Fruit fly (Drosophila melanogaster) whole organism: ENCODE data around the gene CG42578.

Experiments used
- CG8478 ChIP-seq: fragments of >200 bp; optimal IDR thresholded peaks from 2 replicates; lab custom pipeline; 2018; ENCODE audit warnings: inconsistent platforms
- Dll ChIP-seq: fragments of >200 bp; optimal IDR thresholded peaks from 2 replicates; lab custom pipeline; 2017
- EcR ChIP-seq, 2 experiments: fragments of >200 bp; optimal IDR thresholded peaks; 2 replicates each; lab custom pipeline; 2017; ENCODE audit warnings: missing biosample characterization in 2 of 2, missing genetic modification characterization in 2 of 2, missing genetic modification reagents in 2 of 2
- pan ChIP-seq: fragments of >200 bp; optimal IDR thresholded peaks from 2 replicates; lab custom pipeline; 2017
- psq ChIP-seq: fragments of >200 bp; optimal IDR thresholded peaks from 2 replicates; lab custom pipeline; 2017
- usp ChIP-seq: fragments of >200 bp; optimal IDR thresholded peaks from 2 replicates; lab custom pipeline; 2017; ENCODE audit warnings: missing biosample characterization, missing genetic modification characterization, mixed read lengths

The CG42578 gene

DNA sequence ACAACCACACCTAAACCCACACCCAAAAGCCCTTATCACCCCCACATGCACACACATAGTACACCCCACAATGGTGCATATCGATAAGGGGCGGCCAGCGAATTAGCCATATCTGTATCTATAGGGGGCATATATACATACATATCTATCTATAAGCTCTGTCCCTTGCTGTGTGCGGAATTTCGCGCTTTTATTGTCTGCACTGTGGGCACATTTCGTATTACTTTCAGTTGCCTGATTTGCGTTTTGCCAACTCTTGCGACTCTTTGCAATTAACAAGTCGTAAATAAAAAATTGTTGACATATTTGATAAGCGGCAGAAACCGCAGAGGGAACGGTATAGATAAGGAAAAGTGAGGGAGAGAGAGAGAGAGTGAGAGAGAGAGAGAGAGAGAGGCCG, 35.2 kb downstream of the CG42578 start:
- no peak for TF ChIP-seq pan (lab: Kevin White, UChicago)
- no peak for TF ChIP-seq EcR (GFP tag; optimal IDR thresholded peaks at IDR 0.05; lab: Kevin White, UChicago)
- no peak for TF ChIP-seq Dll (lab: Kevin White, UChicago)
- no peak for TF ChIP-seq psq
- TF ChIP-seq CG8478 (lab: Kevin White, UChicago): no peak
- TF ChIP-seq usp (GFP tag; lab: Kevin White, UChicago): no peak

DNA sequence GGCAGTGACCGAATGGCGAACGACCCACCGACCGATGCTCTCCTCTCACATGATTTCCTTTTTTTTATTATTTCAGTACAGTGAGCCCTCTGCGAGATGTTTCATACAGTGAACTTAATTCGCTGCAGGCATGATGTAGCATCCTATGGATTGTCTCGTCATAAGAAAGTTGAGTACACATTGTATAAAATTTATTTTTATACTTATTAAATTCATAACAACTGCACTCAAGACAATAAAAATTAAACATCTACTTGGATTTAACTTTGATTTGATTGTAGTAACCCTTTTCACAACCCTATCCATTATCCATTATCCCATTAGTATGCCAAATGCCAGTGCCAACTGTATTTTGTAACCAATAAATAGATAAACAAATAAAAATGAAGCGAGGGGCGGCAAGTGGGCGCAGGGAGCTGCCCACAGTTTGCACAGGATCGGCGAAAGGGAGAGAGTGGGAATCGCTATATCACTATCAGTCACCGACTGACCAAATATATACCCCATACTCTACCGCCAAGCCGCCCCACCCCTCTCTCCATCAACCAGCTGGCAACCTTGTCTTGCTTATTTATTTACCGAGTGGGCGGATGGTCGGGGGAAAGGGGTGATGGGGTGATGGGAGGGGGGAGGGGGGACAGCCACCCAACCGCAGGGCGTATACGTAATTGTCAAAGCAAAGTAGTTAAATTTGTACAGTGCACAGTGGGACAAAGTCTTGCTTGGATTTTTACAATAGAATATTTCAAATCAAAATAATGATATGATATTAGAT, 36.8 kb downstream of the CG42578 start:
- TF ChIP-seq usp (GFP tag; lab: Kevin White, UChicago) (no peak), Dll (lab: Kevin White, UChicago) (no peak), psq (no peak), pan (lab: Kevin White, UChicago) (no peak), CG8478 (lab: Kevin White, UChicago) (no peak), EcR (GFP tag; optimal IDR thresholded peaks at IDR 0.05; lab: Kevin White, UChicago) (no peak)

DNA sequence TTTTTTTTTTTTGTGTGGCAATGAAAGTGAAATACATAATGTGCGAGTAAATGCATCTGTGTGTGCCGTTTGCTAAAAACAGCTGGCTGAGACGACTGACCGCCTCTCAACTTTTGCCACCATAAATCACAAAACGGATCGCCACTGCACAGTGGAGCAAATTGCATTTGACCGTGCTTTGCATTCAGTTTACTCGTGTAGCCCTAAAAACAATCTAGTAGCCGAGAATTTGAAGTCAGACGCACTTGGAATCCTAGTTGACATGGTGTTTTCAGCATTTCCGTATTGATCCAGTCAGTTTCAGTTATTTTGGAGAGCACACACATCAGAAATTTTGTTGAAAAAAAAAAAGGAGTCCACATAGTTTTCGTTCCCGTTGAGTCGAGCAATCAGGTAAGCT, 39.7 kb downstream of the CG42578 start, which contains the start of gene CG15461:
Gene CG15461, plus strand, starts transcription at position 301 of the 400 bp plus-strand sequence.
- TF ChIP-seq usp (GFP tag; lab: Kevin White, UChicago) (no peak), Dll (lab: Kevin White, UChicago) (no peak), CG8478 (lab: Kevin White, UChicago) (no peak), pan (lab: Kevin White, UChicago) (no peak), EcR (GFP tag; optimal IDR thresholded peaks at IDR 0.05; lab: Kevin White, UChicago) (no peak), psq (no peak)

DNA sequence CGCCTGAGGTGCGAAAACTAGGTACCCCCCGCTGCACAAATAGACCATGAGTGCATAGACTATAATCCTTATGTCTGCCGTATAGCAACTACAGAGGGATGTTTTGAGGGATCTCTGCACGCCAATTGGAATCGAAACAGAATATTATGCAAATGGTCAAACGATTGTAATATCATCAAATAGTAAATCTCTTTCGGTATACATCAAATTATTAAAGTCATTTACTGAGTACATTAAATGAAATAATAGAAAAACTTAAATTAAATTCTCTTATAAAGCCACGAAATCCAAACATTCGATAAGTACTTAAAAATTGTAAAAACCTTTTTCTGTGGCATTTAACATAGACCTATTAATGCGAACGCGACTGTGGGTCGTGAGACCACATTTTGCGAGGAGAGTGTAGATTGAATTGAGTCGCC, 42.5 kb downstream of the CG42578 start:
- TF ChIP-seq pan (lab: Kevin White, UChicago): no peak
- no peak for TF ChIP-seq Dll (lab: Kevin White, UChicago)
- no peak for TF ChIP-seq CG8478 (lab: Kevin White, UChicago)
- TF ChIP-seq psq: no peak

DNA sequence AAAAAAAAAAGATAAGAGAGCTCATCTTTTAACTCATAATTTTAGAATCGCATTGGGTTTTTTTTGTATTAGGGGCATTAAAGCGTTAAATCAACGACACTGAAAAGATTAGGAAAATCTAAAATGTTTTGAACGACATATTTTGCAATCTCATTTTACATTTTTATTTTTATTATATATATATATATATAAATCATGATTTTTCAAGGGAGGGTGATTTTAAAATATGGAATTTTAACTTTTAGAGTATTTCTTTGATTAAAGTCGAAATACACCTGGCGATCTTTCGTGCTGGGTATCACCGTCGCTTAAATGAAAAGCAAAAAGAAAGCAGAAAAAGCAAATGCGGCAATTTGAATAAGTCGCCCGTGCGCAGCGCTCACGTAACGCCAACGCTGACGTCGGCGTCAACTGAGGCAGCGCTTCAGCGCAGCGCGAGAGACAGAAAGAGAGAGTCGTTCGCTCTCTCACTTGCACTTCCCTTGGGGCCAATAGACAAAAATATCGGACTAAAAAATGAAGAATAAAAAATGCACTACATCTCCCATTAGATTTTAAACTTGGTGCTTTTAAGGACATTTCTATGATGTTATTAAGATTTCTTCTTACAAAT, 43.3 kb downstream of the CG42578 start:
- TF ChIP-seq CG8478 (lab: Kevin White, UChicago) (no peak), Dll (lab: Kevin White, UChicago) (no peak), pan (lab: Kevin White, UChicago) (peak; percentile 72)

DNA sequence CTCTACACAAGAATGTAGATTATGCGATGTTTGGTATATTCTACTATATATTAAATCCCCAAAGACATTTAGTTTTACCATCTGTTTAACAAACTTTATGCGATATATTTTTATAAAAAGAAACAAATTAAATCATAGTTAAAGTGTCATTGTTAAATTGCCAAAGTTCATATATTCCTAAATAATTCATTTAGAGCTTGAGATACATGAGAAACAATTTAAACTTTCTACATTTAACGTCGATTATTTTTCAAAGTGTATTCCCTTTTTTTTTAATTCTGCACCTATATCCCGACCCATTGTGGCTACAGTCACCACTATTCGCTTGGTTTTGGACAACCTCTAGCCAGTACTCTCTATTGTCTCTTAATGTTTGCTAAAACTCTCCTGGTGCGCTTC, 43.8 kb downstream of the CG42578 start:
- TF ChIP-seq Dll (lab: Kevin White, UChicago): no peak
- no peak for TF ChIP-seq CG8478 (lab: Kevin White, UChicago)
- TF ChIP-seq usp (GFP tag; lab: Kevin White, UChicago): no peak
- no peak for TF ChIP-seq EcR (GFP tag; optimal IDR thresholded peaks at IDR 0.05; lab: Kevin White, UChicago)
- TF ChIP-seq pan (lab: Kevin White, UChicago): no peak
- TF ChIP-seq psq: no peak

DNA sequence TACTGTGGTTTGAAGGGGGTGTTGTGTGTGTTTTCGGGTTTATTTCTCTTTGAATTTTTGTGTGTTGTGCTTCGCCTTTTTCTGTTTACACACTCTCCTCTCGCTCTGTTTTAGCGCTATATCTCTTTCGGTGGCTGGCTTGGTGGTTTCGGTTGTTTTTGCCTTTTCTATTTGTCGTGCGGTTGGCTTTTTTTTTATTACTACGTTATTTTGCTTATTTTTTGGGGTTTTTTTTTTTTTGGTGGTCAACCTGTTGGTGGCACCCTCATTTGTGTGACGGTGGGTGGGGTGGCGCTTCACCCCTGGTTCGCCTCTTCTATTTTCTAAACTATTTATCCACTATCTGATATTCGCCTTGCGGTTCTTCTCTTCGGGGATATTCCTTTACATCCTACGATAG, 44.7 kb downstream of the CG42578 start:
- TF ChIP-seq CG8478 (lab: Kevin White, UChicago) (no peak), psq (no peak), EcR (GFP tag; optimal IDR thresholded peaks at IDR 0.05; lab: Kevin White, UChicago) (no peak), Dll (lab: Kevin White, UChicago) (no peak), usp (GFP tag; lab: Kevin White, UChicago) (no peak), pan (lab: Kevin White, UChicago) (no peak)

DNA sequence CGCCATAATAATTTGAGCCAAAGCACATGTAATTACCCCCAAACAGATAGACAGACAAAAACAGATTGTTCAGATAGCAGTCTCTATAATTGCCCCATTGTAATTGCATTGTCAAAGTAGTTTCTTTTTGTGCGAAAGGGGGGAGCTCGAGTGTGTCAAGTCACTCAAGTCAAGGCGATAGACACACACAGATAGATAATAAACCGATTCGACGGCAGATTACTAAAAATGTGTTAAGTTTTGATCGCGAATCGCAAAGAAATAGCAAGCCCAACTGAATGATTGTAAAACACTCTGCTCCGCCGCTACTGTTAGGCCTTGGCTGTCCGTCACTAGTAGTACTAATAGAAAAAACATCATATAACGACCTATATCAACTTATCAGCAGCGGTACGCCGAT, 46.5 kb downstream of the CG42578 start:
- TF ChIP-seq EcR (GFP tag; optimal IDR thresholded peaks at IDR 0.05; lab: Kevin White, UChicago) (no peak), Dll (lab: Kevin White, UChicago) (no peak), pan (lab: Kevin White, UChicago) (no peak), CG8478 (lab: Kevin White, UChicago) (no peak), psq (no peak), usp (GFP tag; lab: Kevin White, UChicago) (no peak)

DNA sequence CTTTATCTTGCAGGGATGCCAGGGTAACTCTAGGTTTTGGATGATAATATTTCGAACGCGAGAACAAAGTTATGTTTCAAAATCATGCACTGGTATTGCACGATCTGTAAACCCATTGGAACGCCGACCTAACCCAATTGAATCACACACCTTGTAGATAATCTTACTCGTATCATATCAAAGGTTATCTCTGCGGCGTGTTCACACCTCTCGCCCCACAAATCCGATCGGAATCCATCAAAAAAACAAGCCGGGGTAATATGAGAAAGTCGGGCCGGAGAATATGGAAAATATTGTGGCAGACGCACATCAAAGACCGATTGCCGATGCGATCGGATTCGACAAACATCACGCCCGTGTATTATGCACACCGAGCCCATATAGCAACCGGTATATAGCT, 48.9 kb downstream of the CG42578 start:
- TF ChIP-seq usp (GFP tag; lab: Kevin White, UChicago) (no peak), CG8478 (lab: Kevin White, UChicago) (no peak), EcR (GFP tag; optimal IDR thresholded peaks at IDR 0.05; lab: Kevin White, UChicago) (no peak), psq (no peak), pan (lab: Kevin White, UChicago) (no peak), Dll (lab: Kevin White, UChicago) (no peak)

DNA sequence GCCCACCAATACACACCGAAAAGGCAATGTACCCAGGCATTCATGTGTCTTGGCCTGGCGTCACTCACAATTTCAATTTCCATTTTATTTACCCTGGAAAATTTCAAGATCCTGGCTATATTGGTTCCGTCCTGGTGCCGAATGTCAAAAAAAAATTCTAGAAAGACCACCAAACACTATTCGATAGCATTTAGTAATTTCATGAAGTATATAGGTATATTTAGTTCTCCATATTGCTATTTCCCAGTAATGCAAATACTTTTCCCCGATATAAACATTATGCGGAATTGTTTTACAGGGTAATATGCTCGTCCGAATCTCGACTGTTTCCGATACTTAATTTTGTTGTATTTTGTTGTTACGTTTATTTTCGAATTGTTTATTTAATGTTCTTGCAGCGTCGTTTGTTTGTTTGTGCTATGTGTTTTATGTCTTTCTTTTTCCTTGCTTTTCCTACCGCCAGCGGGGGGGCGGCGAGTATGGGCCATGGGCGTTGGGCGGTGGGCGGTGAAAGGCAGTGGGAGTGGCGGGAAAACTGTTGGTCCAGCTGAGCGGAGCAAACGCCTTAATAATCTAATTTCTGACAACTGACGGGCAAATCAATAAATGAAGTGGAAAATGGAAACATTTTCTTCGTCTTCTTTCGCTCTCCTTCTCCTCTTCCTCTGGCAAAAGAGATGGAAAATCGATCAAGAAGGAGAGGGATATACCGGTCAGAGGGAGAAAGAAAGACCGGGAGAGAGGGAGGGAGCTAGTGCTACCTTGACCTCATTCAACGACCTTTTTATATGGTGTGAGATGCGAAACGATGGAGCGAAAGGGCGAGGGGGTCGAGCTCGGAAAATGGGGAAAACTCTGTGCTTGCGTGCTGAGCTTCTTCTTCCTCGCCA, 49.8 kb downstream of the CG42578 start:
- TF ChIP-seq pan (lab: Kevin White, UChicago) (peak; percentile 85), EcR (GFP tag; optimal IDR thresholded peaks at IDR 0.05; lab: Kevin White, UChicago) (no peak), CG8478 (lab: Kevin White, UChicago) (no peak), psq (no peak), Dll (lab: Kevin White, UChicago) (no peak)
